Worm (Caenorhabditis elegans) whole organism, mixed stage, embryonic: ENCODE data around the gene srh-266.

Experiments used
- M03D4.4 ChIP-seq: sonication (generic microtip); optimal IDR thresholded peaks from 2 replicates; lab custom pipeline; 2017; ENCODE audit warnings: mild to moderate bottlenecking, missing genetic modification characterization, missing compliant biosample characterization
- bed-3 ChIP-seq: fragments of 200-800 bp; sonication (Bioruptor generic); optimal IDR thresholded peaks from 3 replicates; lab custom pipeline; 2018; ENCODE audit warnings: mild to moderate bottlenecking, missing genetic modification characterization, moderate library complexity, missing compliant biosample characterization
- blmp-1 ChIP-seq: fragments of 150-350 bp; optimal IDR thresholded peaks from 2 replicates; lab custom pipeline; 2014; ENCODE audit warnings: missing biosample characterization, missing genetic modification characterization
- ceh-43 ChIP-seq: fragments of 200-800 bp; sonication (Bioruptor generic); optimal IDR thresholded peaks from 2 replicates; lab custom pipeline; 2018; ENCODE audit warnings: mild to moderate bottlenecking, missing genetic modification characterization, moderate library complexity, missing compliant biosample characterization
- ceh-83 ChIP-seq: fragments of 200-800 bp; sonication (Bioruptor generic); optimal IDR thresholded peaks from 2 replicates; lab custom pipeline; 2018; ENCODE audit warnings: mild to moderate bottlenecking, missing genetic modification characterization, missing compliant biosample characterization
- ces-1 ChIP-seq: fragments of 150-350 bp; optimal IDR thresholded peaks from 2 replicates; lab custom pipeline; 2014; ENCODE audit warnings: missing biosample characterization, missing genetic modification reagents, missing genetic modification characterization
- cnd-1 ChIP-seq: fragments of 200-800 bp; sonication (Bioruptor generic); optimal IDR thresholded peaks from 2 replicates; lab custom pipeline; 2018; ENCODE audit warnings: mild to moderate bottlenecking, missing genetic modification characterization, missing compliant biosample characterization
- drap-1 ChIP-seq: fragments of 200-800 bp; sonication (Bioruptor generic); optimal IDR thresholded peaks from 3 replicates; lab custom pipeline; 2018; ENCODE audit warnings: mild to moderate bottlenecking, missing genetic modification characterization, missing compliant biosample characterization
- elt-3 ChIP-seq: fragments of 150-350 bp; optimal IDR thresholded peaks from 2 replicates; lab custom pipeline; 2014; ENCODE audit warnings: missing biosample characterization, missing genetic modification characterization
- flh-1 ChIP-seq: fragments of 200-800 bp; sonication (Bioruptor generic); optimal IDR thresholded peaks from 2 replicates; lab custom pipeline; 2018; ENCODE audit warnings: mild to moderate bottlenecking, missing genetic modification characterization, moderate library complexity, missing compliant biosample characterization
- ham-2 ChIP-seq: fragments of 200-800 bp; sonication (Bioruptor generic); optimal IDR thresholded peaks from 2 replicates; lab custom pipeline; 2018; ENCODE audit warnings: mild to moderate bottlenecking, missing genetic modification characterization, missing compliant biosample characterization
- lin-13 ChIP-seq: fragments of 150-350 bp; optimal IDR thresholded peaks from 2 replicates; lab custom pipeline; 2014; ENCODE audit warnings: missing biosample characterization, missing genetic modification characterization
- lsy-2 ChIP-seq: fragments of 150-350 bp; optimal IDR thresholded peaks from 2 replicates; lab custom pipeline; 2014; ENCODE audit warnings: missing biosample characterization, missing genetic modification characterization
- mep-1 ChIP-seq: fragments of 150-350 bp; optimal IDR thresholded peaks from 2 replicates; lab custom pipeline; 2017; ENCODE audit warnings: missing biosample characterization, missing genetic modification reagents, missing genetic modification characterization, inconsistent platforms
- mls-2 ChIP-seq: sonication (generic microtip); optimal IDR thresholded peaks from 2 replicates; lab custom pipeline; 2016; ENCODE audit warnings: mild to moderate bottlenecking, missing genetic modification characterization, moderate library complexity, missing compliant biosample characterization
- nhr-12 ChIP-seq: fragments of 150-350 bp; optimal IDR thresholded peaks from 2 replicates; lab custom pipeline; 2014; ENCODE audit warnings: missing biosample characterization, missing genetic modification characterization
- nhr-2 ChIP-seq: fragments of 150-350 bp; optimal IDR thresholded peaks from 2 replicates; lab custom pipeline; 2014; ENCODE audit warnings: missing biosample characterization, missing genetic modification characterization
- nhr-237 ChIP-seq: fragments of 150-350 bp; optimal IDR thresholded peaks from 2 replicates; lab custom pipeline; 2014; ENCODE audit warnings: missing biosample characterization, missing genetic modification characterization
- nhr-28 ChIP-seq: fragments of 150-350 bp; optimal IDR thresholded peaks from 2 replicates; lab custom pipeline; 2014; ENCODE audit warnings: missing biosample characterization, missing genetic modification characterization
- nhr-76 ChIP-seq: sonication (generic microtip); optimal IDR thresholded peaks from 2 replicates; lab custom pipeline; 2017; ENCODE audit warnings: missing biosample characterization, missing genetic modification characterization
- sem-2 ChIP-seq: fragments of 200-800 bp; sonication (Bioruptor generic); optimal IDR thresholded peaks from 2 replicates; lab custom pipeline; 2018; ENCODE audit warnings: mild to moderate bottlenecking, missing genetic modification characterization, missing compliant biosample characterization
- snpc-4 ChIP-seq: fragments of 150-350 bp; optimal IDR thresholded peaks from 2 replicates; lab custom pipeline; 2014; ENCODE audit warnings: missing biosample characterization, missing genetic modification characterization
- sptf-1 ChIP-seq: sonication (generic microtip); optimal IDR thresholded peaks from 2 replicates; lab custom pipeline; 2017; ENCODE audit warnings: mild to moderate bottlenecking, missing genetic modification characterization, moderate library complexity, missing compliant biosample characterization
- tbx-8 ChIP-seq: fragments of 200-800 bp; sonication (Bioruptor generic); optimal IDR thresholded peaks from 2 replicates; lab custom pipeline; 2018; ENCODE audit warnings: mild to moderate bottlenecking, missing genetic modification characterization, moderate library complexity, missing compliant biosample characterization
- unc-120 ChIP-seq: sonication (generic microtip); optimal IDR thresholded peaks from 2 replicates; lab custom pipeline; 2017; ENCODE audit warnings: missing genetic modification characterization, missing compliant biosample characterization; ENCODE audit not compliant: poor library complexity, severe bottlenecking
- unc-39 ChIP-seq: fragments of 150-350 bp; optimal IDR thresholded peaks from 2 replicates; lab custom pipeline; 2014; ENCODE audit warnings: missing biosample characterization, missing genetic modification characterization
- unc-62 ChIP-seq: fragments of 150-350 bp; optimal IDR thresholded peaks from 2 replicates; lab custom pipeline; 2014; ENCODE audit warnings: missing biosample characterization, missing genetic modification reagents, missing genetic modification characterization
- zip-8 ChIP-seq: fragments of 150-350 bp; optimal IDR thresholded peaks from 2 replicates; lab custom pipeline; 2014; ENCODE audit warnings: missing biosample characterization, missing genetic modification characterization
- ztf-11 ChIP-seq: fragments of 150-350 bp; optimal IDR thresholded peaks from 2 replicates; lab custom pipeline; 2014; ENCODE audit warnings: missing biosample characterization, missing genetic modification characterization

The srh-266 gene

DNA sequence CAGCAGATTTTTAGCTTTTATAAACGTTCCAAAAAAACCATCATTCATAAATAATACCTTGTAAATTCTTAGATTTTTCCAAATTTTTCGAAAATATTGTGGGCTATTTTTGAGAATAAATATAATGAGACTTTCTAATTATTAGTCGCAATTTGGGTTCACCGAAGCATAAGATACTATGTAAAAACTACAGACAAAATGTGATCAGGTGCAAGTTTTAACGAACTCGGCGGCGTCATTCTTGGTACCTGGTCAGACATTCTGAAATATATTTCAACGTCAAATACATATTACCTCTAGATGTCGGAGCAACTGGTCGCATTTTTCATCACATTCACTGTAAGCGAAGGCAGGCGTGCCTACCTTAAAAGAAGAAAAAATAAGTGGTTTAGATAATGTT is 17.4 kb downstream of the srh-266 start, which contains the start of gene srx-23:
srx-23 (plus strand) TSS at position 301 of the 400 bp plus-strand sequence.
- TF ChIP-seq unc-120 (tag; lab: Kevin White, UChicago) (no peak), sem-2 (GFP tag; lab: Kevin White, UChicago) (no peak), mep-1 (tag; lab: Kevin White, UChicago) (no peak), nhr-2 (tag; lab: Kevin White, UChicago) (no peak), tbx-8 (GFP tag; lab: Kevin White, UChicago) (no peak), cnd-1 (tag; lab: Kevin White, UChicago) (no peak), ham-2 (GFP tag; lab: Kevin White, UChicago) (no peak), nhr-237 (tag; lab: Kevin White, UChicago) (no peak), ceh-43 (GFP tag; lab: Kevin White, UChicago) (no peak), mls-2 (no peak), ceh-83 (GFP tag; lab: Kevin White, UChicago) (no peak), unc-39 (tag; lab: Kevin White, UChicago) (no peak), snpc-4 (no peak), elt-3 (no peak), M03D4.4 (no peak), unc-62 (GFP tag; lab: Kevin White, UChicago) (no peak), ces-1 (no peak), lin-13 (tag; lab: Kevin White, UChicago) (no peak)

DNA sequence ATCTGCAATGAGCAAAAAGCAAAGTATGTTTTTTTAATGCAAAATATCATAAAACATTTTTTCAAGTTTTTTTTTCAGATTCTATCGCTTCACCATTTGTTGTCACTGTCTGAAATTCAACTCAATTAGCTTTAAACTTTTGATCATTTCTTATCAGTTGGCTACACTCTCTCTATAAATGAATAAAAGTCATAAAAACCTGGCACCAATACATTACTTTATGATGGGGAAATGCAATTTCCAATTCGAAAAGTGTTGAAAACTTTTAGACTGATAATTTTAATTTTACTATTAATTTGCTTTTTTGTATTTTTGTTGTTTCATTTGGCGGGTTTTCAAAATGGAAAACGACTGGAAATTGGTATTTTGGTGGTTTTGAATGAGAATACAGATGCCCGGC is 19.3 kb downstream of the srh-266 start, which contains the start of gene F31F4.1:
F31F4.1 (plus strand) TSS at position 203 of the 400 bp plus-strand sequence.
- TF ChIP-seq unc-120 (tag; lab: Kevin White, UChicago) (no peak), nhr-28 (tag; lab: Kevin White, UChicago) (no peak), lin-13 (tag; lab: Kevin White, UChicago) (no peak), sem-2 (GFP tag; lab: Kevin White, UChicago) (no peak), mep-1 (tag; lab: Kevin White, UChicago) (no peak), ceh-83 (GFP tag; lab: Kevin White, UChicago) (no peak), nhr-12 (no peak), elt-3 (no peak), mls-2 (no peak), drap-1 (GFP tag; lab: Kevin White, UChicago) (no peak), unc-62 (GFP tag; lab: Kevin White, UChicago) (no peak), tbx-8 (GFP tag; lab: Kevin White, UChicago) (no peak)
- TF ChIP-seq, all 35 proteins: peak for 0

DNA sequence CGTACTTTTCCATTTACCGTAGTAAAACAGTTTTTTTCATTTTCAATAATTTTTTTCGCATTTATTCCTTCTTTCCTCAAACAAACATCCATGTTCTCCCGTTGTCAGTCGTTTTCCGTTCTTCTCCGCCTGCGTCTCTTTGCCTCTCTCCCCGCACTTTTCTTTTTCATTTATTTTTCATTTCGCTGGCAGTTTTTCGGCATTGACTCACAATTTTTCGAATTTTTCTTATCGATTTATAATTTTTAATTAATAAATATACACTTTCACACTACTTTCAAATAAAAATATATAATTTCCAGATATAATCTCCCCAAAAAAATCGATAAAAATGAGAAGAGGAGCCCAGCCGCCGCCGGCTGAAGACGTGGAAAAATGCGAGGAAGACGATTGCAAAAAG is 22.8 kb downstream of the srh-266 start, which contains the start of gene H25P19.1:
H25P19.1 (plus strand) TSS at position 301 of the 400 bp plus-strand sequence.
- TF ChIP-seq nhr-76 (tag; lab: Kevin White, UChicago) (no peak), snpc-4 (no peak), sptf-1 (tag; lab: Kevin White, UChicago) (no peak), elt-3 (no peak), zip-8 (tag; lab: Kevin White, UChicago) (no peak), nhr-12 (no peak), M03D4.4 (no peak), mls-2 (no peak), ces-1 (no peak)
- TF ChIP-seq, all 35 proteins: peak for 0

DNA sequence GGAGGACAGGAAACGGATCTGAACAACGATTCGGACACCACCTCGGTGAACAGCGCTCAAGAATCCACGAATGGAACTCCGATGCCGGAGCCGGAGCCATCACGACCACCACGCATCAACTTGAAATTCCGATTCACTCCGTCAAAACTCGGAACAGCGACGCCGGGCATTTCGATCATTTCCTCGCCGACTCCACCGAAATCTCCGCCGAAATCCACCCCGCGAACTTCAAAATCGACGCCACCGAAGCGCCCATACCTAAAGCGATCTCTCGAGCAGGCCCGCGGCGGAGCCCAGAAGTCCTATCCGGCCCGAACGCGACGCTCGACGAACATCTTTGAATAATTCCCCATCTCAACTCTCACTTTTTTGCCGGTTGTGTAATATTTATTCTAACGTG is 24.9 kb downstream of the srh-266 start:
- no peak for TF ChIP-seq bed-3 (GFP tag; lab: Kevin White, UChicago)

DNA sequence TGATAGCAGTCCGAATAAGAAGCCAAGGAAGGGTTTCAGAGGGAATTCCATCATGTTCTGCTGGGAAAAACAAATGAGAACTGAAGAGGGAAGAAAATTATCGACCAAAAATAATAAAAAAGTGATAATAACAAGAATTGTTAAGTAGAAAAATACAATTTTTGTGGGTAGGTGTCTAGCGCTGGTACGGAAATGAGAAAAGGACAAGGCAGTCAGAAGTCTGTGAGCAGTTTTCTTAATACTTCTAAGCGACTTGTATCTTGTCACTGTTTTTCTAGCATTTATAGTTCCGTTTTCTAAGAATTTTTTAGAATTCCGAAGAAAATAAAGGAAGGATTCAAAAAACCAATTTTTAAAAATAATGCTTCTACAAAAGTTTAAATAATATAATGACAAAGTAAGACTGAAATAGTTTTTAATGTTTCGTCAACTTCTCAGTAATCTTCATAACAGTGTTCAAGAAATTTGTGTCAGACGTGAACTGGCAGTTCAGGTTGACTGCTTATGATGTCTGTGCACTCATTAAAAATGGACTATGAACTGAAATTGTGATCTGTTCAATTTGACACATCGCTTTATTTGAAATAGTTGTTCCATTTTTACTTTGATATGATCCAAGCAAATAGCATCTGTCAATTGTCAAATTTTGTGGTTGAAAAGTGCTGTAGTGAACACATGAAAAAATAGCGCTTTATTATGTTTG is 28.3 kb downstream of the srh-266 start, which contains the start of gene srx-4:
srx-4 (minus strand) TSS at position 51 of the 703 bp plus-strand sequence.
- TF ChIP-seq cnd-1 (tag; lab: Kevin White, UChicago) (no peak), nhr-2 (tag; lab: Kevin White, UChicago) (no peak), unc-39 (tag; lab: Kevin White, UChicago) (no peak), ztf-11 (tag; lab: Kevin White, UChicago) (no peak)

DNA sequence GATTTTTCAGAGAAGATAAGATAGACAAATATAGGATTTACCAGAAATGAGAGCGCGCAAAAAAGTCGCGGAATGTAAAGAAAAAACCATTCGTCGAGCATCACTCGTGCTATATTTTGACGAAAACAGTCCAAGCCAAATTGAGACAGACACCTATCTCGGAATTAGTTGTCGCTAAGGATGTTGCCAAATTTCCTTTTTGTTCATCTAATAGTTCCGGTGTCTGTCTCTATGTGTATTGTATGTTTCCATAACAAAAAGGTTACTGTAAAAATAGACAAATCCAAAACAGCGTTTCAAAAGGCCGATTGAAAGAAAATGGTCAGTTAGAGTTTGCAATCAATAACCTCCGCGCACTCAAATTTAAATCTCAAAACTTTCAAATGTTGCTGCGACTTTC is 30.0 kb downstream of the srh-266 start, which contains the start of gene srj-53:
srj-53 (minus strand) TSS at position 101 of the 400 bp plus-strand sequence.
- TF ChIP-seq nhr-2 (tag; lab: Kevin White, UChicago) = no peak
- no peak for TF ChIP-seq blmp-1
- no peak for TF ChIP-seq lsy-2 (tag; lab: Kevin White, UChicago)
- TF ChIP-seq flh-1 (GFP tag; lab: Kevin White, UChicago) = no peak
- TF ChIP-seq unc-120 (tag; lab: Kevin White, UChicago) = no peak
- no peak for TF ChIP-seq lin-13 (tag; lab: Kevin White, UChicago)
- no peak for TF ChIP-seq elt-3
